Fruit fly (Drosophila melanogaster) whole organism, wandering third instar larva: ENCODE measurements around the gene Hexim.

ENCODE experiments used
- CG32264 ChIP-seq: fragments of 200-800 bp; sonication (Bioruptor generic); optimal IDR thresholded peaks from 2 replicates; lab custom pipeline; 2016; ENCODE audit warnings: missing biosample characterization, missing genetic modification characterization
- CrebA ChIP-seq: fragments of 200-800 bp; sonication (Bioruptor generic); optimal IDR thresholded peaks from 2 replicates; lab custom pipeline; 2016; ENCODE audit warnings: missing biosample characterization, mild to moderate bottlenecking, missing genetic modification characterization, borderline replicate concordance
- Dfd ChIP-seq: fragments of >200 bp; optimal IDR thresholded peaks from 2 replicates; lab custom pipeline; 2017; ENCODE audit warnings: missing biosample characterization, missing genetic modification characterization
- GATAd ChIP-seq: sonication (Bioruptor generic); optimal IDR thresholded peaks from 2 replicates; lab custom pipeline; 2016; ENCODE audit warnings: missing biosample characterization, missing genetic modification characterization
- HLH106 ChIP-seq: fragments of 200-800 bp; optimal IDR thresholded peaks from 3 replicates; lab custom pipeline; 2019; ENCODE audit warnings: missing biosample characterization, mild to moderate bottlenecking, missing genetic modification characterization, moderate library complexity
- Hnf4 ChIP-seq: fragments of 200-800 bp; sonication (Bioruptor generic); optimal IDR thresholded peaks from 2 replicates; lab custom pipeline; 2016; ENCODE audit warnings: missing biosample characterization, mild to moderate bottlenecking, missing genetic modification characterization
- Hr78 ChIP-seq: fragments of >200 bp; optimal IDR thresholded peaks from 2 replicates; lab custom pipeline; 2017; ENCODE audit warnings: missing biosample characterization, missing genetic modification characterization
- Hr83 ChIP-seq: fragments of 200-300 bp; sonication (Bioruptor generic); optimal IDR thresholded peaks from 2 replicates; lab custom pipeline; 2016; ENCODE audit warnings: missing biosample characterization, mild to moderate bottlenecking, missing genetic modification characterization, moderate library complexity; ENCODE audit not compliant: poor library complexity, severe bottlenecking
- Jra ChIP-seq: sonication (Bioruptor generic); optimal IDR thresholded peaks from 2 replicates; lab custom pipeline; 2016; ENCODE audit warnings: missing biosample characterization, missing genetic modification characterization
- Myc ChIP-seq: fragments of >200 bp; optimal IDR thresholded peaks from 2 replicates; lab custom pipeline; 2017
- N ChIP-seq: fragments of >200 bp; optimal IDR thresholded peaks from 2 replicates; lab custom pipeline; 2018; ENCODE audit warnings: missing biosample characterization, missing external identifiers, missing genetic modification characterization
- OdsH ChIP-seq: fragments of 200-800 bp; sonication (Bioruptor generic); optimal IDR thresholded peaks from 2 replicates; lab custom pipeline; 2016; ENCODE audit warnings: missing biosample characterization, mild to moderate bottlenecking, missing genetic modification characterization
- Rel ChIP-seq, 2 experiments: fragments of 200-800 bp; sonication (Bioruptor generic) in 1 of 2; optimal IDR thresholded peaks; 2 replicates in 1 of 2; 3 replicates in 1 of 2; lab custom pipeline; 2016 to 2019; ENCODE audit warnings: mild to moderate bottlenecking in 2 of 2, missing biosample characterization in 2 of 2, missing genetic modification characterization in 2 of 2, moderate library complexity in 1 of 2
- Sp1 ChIP-seq: fragments of 200-800 bp; sonication (Bioruptor generic); optimal IDR thresholded peaks from 3 replicates; lab custom pipeline; 2019; ENCODE audit warnings: missing biosample characterization, mild to moderate bottlenecking, missing genetic modification characterization, moderate library complexity
- Vsx2 ChIP-seq: fragments of 200-300, 225-300 bp; sonication (Bioruptor generic); optimal IDR thresholded peaks from 2 replicates; lab custom pipeline; 2018; ENCODE audit warnings: missing biosample characterization, missing genetic modification characterization; ENCODE audit not compliant: partially characterized antibody
- br ChIP-seq: fragments of 200-800 bp; sonication (Bioruptor generic); optimal IDR thresholded peaks from 2 replicates; lab custom pipeline; 2016; ENCODE audit warnings: missing biosample characterization, missing genetic modification characterization
- brk ChIP-seq: fragments of 200-800 bp; sonication (Bioruptor generic); optimal IDR thresholded peaks from 2 replicates; lab custom pipeline; 2016; ENCODE audit warnings: missing biosample characterization, mild to moderate bottlenecking, missing genetic modification characterization
- dl ChIP-seq, 2 experiments: fragments of 175-275, 200-275 bp in 1 of 2; fragments of 200-275 bp in 1 of 2; sonication (Bioruptor generic); optimal IDR thresholded peaks; lab custom pipeline; 2018; ENCODE audit warnings: mild to moderate bottlenecking in 2 of 2, missing biosample characterization in 2 of 2, missing genetic modification characterization in 2 of 2, moderate library complexity in 2 of 2; ENCODE audit not compliant: partially characterized antibody in 2 of 2, insufficient read depth in 1 of 2
- dmrt93B ChIP-seq: fragments of 200-800 bp; sonication (Bioruptor generic); optimal IDR thresholded peaks from 2 replicates; lab custom pipeline; 2018; ENCODE audit warnings: missing biosample characterization, mild to moderate bottlenecking, missing genetic modification characterization
- ey ChIP-seq: fragments of 200-800 bp; sonication (Bioruptor generic); optimal IDR thresholded peaks from 2 replicates; lab custom pipeline; 2016; ENCODE audit warnings: missing biosample characterization, missing genetic modification characterization
- foxo ChIP-seq, 2 experiments: fragments of 200-800 bp; sonication (Bioruptor generic); optimal IDR thresholded peaks; 2 replicates in 1 of 2; 3 replicates in 1 of 2; lab custom pipeline; 2016 to 2017; ENCODE audit warnings: missing biosample characterization in 2 of 2, missing genetic modification characterization in 2 of 2
- fru ChIP-seq: fragments of 200-800 bp; sonication (Bioruptor generic); optimal IDR thresholded peaks from 3 replicates; lab custom pipeline; 2016; ENCODE audit warnings: missing biosample characterization, mild to moderate bottlenecking, missing genetic modification characterization
- h ChIP-seq: fragments of 200-800 bp; sonication (Bioruptor generic); optimal IDR thresholded peaks from 3 replicates; lab custom pipeline; 2016; ENCODE audit warnings: missing biosample characterization, mild to moderate bottlenecking, missing genetic modification characterization
- lola ChIP-seq: fragments of >200 bp; optimal IDR thresholded peaks from 2 replicates; lab custom pipeline; 2017; ENCODE audit warnings: missing biosample characterization, missing genetic modification characterization
- pan ChIP-seq: fragments of >200 bp; optimal IDR thresholded peaks from 2 replicates; lab custom pipeline; 2017
- psq ChIP-seq: fragments of 200-800 bp; sonication (Bioruptor generic); optimal IDR thresholded peaks from 3 replicates; lab custom pipeline; 2017; ENCODE audit warnings: missing biosample characterization, mild to moderate bottlenecking, missing genetic modification characterization, moderate library complexity
- rgr ChIP-seq: fragments of 200-800 bp; sonication (Bioruptor generic); optimal IDR thresholded peaks from 3 replicates; lab custom pipeline; 2016; ENCODE audit warnings: missing biosample characterization, mild to moderate bottlenecking, missing genetic modification characterization
- sage ChIP-seq: fragments of 200-800 bp; sonication (Bioruptor generic); optimal IDR thresholded peaks from 2 replicates; lab custom pipeline; 2016; ENCODE audit warnings: missing biosample characterization, mild to moderate bottlenecking, missing genetic modification characterization
- tai ChIP-seq: sonication (Bioruptor generic); optimal IDR thresholded peaks from 2 replicates; lab custom pipeline; 2016; ENCODE audit warnings: missing biosample characterization, missing genetic modification characterization
- usp ChIP-seq: fragments of >200 bp; optimal IDR thresholded peaks from 2 replicates; lab custom pipeline; 2017; ENCODE audit warnings: missing biosample characterization, missing genetic modification characterization
- woc ChIP-seq: sonication (Bioruptor generic); optimal IDR thresholded peaks from 2 replicates; lab custom pipeline; 2016; ENCODE audit warnings: missing biosample characterization, mild to moderate bottlenecking, missing genetic modification characterization

Gene Hexim

dm6 chr3R:14625215-14626156, 33.8 kb upstream of the Hexim start, which contains the start of the genes put and His4r:
Gene put (minus strand): TSS chr3R:14625703.
Gene His4r (plus strand): TSS chr3R:14625755.
- TF ChIP-seq fru = no peak
- no peak for TF ChIP-seq usp (GFP tag; lab: Kevin White, UChicago)
- no peak for TF ChIP-seq Rel (GFP tag; optimal IDR thresholded peaks at IDR 0.05; lab: Kevin White, UChicago)
- TF ChIP-seq Rel (tag; optimal IDR thresholded peaks at IDR 0.05; lab: Kevin White, UChicago) = peak; percentile 34
- no peak for TF ChIP-seq Hr78 (GFP tag; lab: Kevin White, UChicago)
- TF ChIP-seq pan (lab: Kevin White, UChicago) = no peak
- peak; percentile 3 for TF ChIP-seq woc
- TF ChIP-seq CG32264 (GFP tag; lab: Kevin White, UChicago) = no peak
- no peak for TF ChIP-seq CrebA
- TF ChIP-seq dl (GFP tag; optimal IDR thresholded peaks at IDR 0.05; lab: Kevin White, UChicago; ENCODE audit: insufficient read depth in 1 of 2, partially characterized antibody in 2 of 2) = no peak
- TF ChIP-seq tai (GFP tag; lab: Kevin White, UChicago) = no peak
- no peak for TF ChIP-seq lola (GFP tag; lab: Kevin White, UChicago)
- peak in 1 of 2 experiments; percentile 39 for TF ChIP-seq foxo (GFP tag; optimal IDR thresholded peaks at IDR 0.05; lab: Kevin White, UChicago)
- TF ChIP-seq N (GFP tag; lab: Kevin White, UChicago) = no peak
- peak; percentile 44 for TF ChIP-seq Sp1
- TF ChIP-seq h (GFP tag; lab: Kevin White, UChicago) = peak; percentile 60
- TF ChIP-seq dmrt93B (GFP tag; lab: Kevin White, UChicago) = no peak
- no peak for TF ChIP-seq br (GFP tag; lab: Kevin White, UChicago)
- TF ChIP-seq brk (GFP tag; lab: Kevin White, UChicago) = no peak
- TF ChIP-seq Myc (lab: Kevin White, UChicago) = no peak
- TF ChIP-seq rgr = peak; percentile 59
- peak; percentile 9 for TF ChIP-seq OdsH
- no peak for TF ChIP-seq Hnf4
- TF ChIP-seq Hr83 (GFP tag; lab: Kevin White, UChicago) = peak; percentile 28
- no peak for TF ChIP-seq Dfd (GFP tag; lab: Kevin White, UChicago)
- TF ChIP-seq psq (GFP tag; lab: Kevin White, UChicago) = no peak
- TF ChIP-seq Jra = peak; percentile 35
- no peak for TF ChIP-seq sage (GFP tag; lab: Kevin White, UChicago)
- TF ChIP-seq HLH106 (tag; lab: Kevin White, UChicago) = peak; percentile 18
- no peak for TF ChIP-seq ey (GFP tag; lab: Kevin White, UChicago)
- TF ChIP-seq, all 38 proteins: peak for 10

dm6 chr3R:14626781-14627180, 32.5 kb upstream of the Hexim start:
- no peak for TF ChIP-seq Rel (GFP tag; optimal IDR thresholded peaks at IDR 0.05; lab: Kevin White, UChicago)
- peak; percentile 56 for TF ChIP-seq Rel (tag; optimal IDR thresholded peaks at IDR 0.05; lab: Kevin White, UChicago)
- TF ChIP-seq OdsH = no peak

dm6 chr3R:14630119-14630623, 29.1 kb upstream of the Hexim start, which contains the start of gene Cad88C:
Gene Cad88C (plus strand): TSS chr3R:14630478.
- TF ChIP-seq OdsH (no peak), Vsx2 (GFP tag; lab: Kevin White, UChicago) (peak; percentile 41), fru (no peak)
- TF ChIP-seq, all 38 proteins: peak for 1

dm6 chr3R:14631911-14632310, 27.3 kb upstream of the Hexim start:
- TF ChIP-seq Hr78 (GFP tag; lab: Kevin White, UChicago) (no peak), GATAd (GFP tag; lab: Kevin White, UChicago) (no peak), N (GFP tag; lab: Kevin White, UChicago) (no peak), CG32264 (GFP tag; lab: Kevin White, UChicago) (no peak), Dfd (GFP tag; lab: Kevin White, UChicago) (no peak), Myc (lab: Kevin White, UChicago) (no peak), rgr (no peak), Jra (no peak), woc (no peak), dmrt93B (GFP tag; lab: Kevin White, UChicago) (no peak), Vsx2 (GFP tag; lab: Kevin White, UChicago) (no peak)
